Fruit fly (Drosophila melanogaster): ENCODE data around the gene Fkbp39.

Fkbp39 gene

DNA sequence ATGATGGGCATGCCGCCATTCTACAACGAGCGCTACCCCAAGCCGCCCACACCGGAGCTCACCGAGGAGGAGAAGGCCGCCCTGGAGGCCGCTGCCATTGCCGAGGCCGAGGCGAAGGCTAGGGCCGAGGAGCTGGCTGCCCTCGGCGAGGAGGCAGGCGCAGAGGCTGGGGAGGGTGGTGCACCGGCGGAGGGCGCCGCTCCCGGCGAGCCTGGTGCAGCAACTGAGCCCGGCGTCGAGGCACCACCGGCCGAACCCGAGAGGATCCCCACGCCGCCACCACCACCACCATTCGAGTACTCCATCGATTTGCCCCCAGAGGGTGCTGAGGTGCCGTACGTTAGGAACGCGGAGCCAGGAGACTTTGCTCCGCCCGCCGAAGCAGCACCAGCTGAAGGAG is 27.7 kb downstream of the Fkbp39 start (continued):
- TF ChIP-seq CG42726 (GFP tag; IDR thresholded peaks at IDR 0.05; ENCODE audit: partially characterized antibody) (peak; percentile 23; the same call in 1 of the 2 replicates), Oaz (GFP tag; IDR thresholded peaks at IDR 0.05) (no peak), CG11560 (tag; IDR thresholded peaks at IDR 0.05) (0 out of 3 replicates have a peak, but pooled peaks have one; percentile 35), sens (GFP tag) (peak; percentile 22), CG33213 (GFP tag; optimal IDR thresholded peaks at IDR 0.05) (no peak), tna (GFP tag; IDR thresholded peaks at IDR 0.05; ENCODE audit: partially characterized antibody) (no peak), vvl (GFP tag; IDR thresholded peaks at IDR 0.05) (0 out of 2 replicates have a peak, but pooled peaks have one; percentile 12), Hr39 (optimal IDR thresholded peaks at IDR 0.05) (peak; percentile 16), Poxn (GFP tag; IDR thresholded peaks at IDR 0.05) (no peak), sob (GFP tag; IDR thresholded peaks at IDR 0.05) (no peak; the same call in 1 of the 2 replicates), CG2120 (GFP tag; optimal IDR thresholded peaks at IDR 0.05) (no peak), CG10543 (GFP tag; optimal IDR thresholded peaks at IDR 0.05) (peak; percentile 6)

DNA sequence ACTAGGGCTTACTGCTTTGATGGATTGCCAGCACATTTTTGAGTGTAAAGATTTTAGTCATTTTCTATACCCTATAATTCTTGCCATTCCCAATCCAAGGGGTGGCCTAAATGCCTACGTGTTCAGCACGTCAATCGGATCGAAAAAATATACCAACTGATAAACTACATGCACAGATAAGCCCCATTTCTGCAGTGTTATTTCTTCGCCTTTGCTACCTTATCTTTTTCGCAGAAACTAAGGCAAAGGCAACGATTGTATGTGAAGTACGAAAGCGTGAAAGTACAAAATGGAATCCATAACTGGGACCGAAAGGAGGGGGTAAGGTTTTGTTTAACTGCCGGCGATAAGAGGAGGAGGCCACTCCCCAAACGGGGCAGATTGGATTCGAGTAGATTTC is 35.0 kb downstream of the Fkbp39 start:
- peak; percentile 67 for TF ChIP-seq exex (tag; optimal IDR thresholded peaks at IDR 0.05)
- TF ChIP-seq wdn (GFP tag; IDR thresholded peaks at IDR 0.05) = 0 out of 2 replicates have a peak, but pooled peaks have one; percentile 8
- TF ChIP-seq GATAe (GFP tag; conservative IDR thresholded peaks at IDR 0.05) = peak; percentile 42; the same call in 1 of the 2 replicates
- peak; percentile 15 for TF ChIP-seq mirr (GFP tag; optimal IDR thresholded peaks at IDR 0.05)
- no peak for TF ChIP-seq lilli (GFP tag; optimal IDR thresholded peaks at IDR 0.05)
- TF ChIP-seq CG13287 (GFP tag; IDR thresholded peaks at IDR 0.05; ENCODE audit: partially characterized antibody) = 0 out of 2 replicates have a peak, but pooled peaks have one; percentile 14
- TF ChIP-seq sug (tag; optimal IDR thresholded peaks at IDR 0.05) = peak; percentile 70
- TF ChIP-seq chinmo (GFP tag; IDR thresholded peaks at IDR 0.05; ENCODE audit: partially characterized antibody) = peak; percentile 87; the same call in 3 of the 4 replicates
- peak in 1 of 2 experiments; percentile 2 for TF ChIP-seq eve (GFP tag; optimal IDR thresholded peaks at IDR 0.05)
- TF ChIP-seq CG8388 (GFP tag; optimal IDR thresholded peaks at IDR 0.05) = no peak
- no peak for TF ChIP-seq Xrp1 (GFP tag; IDR thresholded peaks at IDR 0.05)
- peak; percentile 13 for TF ChIP-seq Fer1 (GFP tag; optimal IDR thresholded peaks at IDR 0.05)
- peak; percentile 12 for TF ChIP-seq cwo (GFP tag; optimal IDR thresholded peaks at IDR 0.05)
- no peak for TF ChIP-seq CG18476 (GFP tag; optimal IDR thresholded peaks at IDR 0.05)
- TF ChIP-seq CG10431 (GFP tag; optimal IDR thresholded peaks at IDR 0.05) = no peak
- peak; percentile 27 for TF ChIP-seq grn (GFP tag; optimal IDR thresholded peaks at IDR 0.05)
- peak; percentile 17 for TF ChIP-seq D19B (GFP tag; optimal IDR thresholded peaks at IDR 0.05)
- TF ChIP-seq CG34376 (GFP tag; optimal IDR thresholded peaks at IDR 0.05) = peak; percentile 44
- peak; percentile 5; the same call in 1 of the 2 replicates for TF ChIP-seq CG32532 (GFP tag; IDR thresholded peaks at IDR 0.05)
- TF ChIP-seq Med (GFP tag) = peak; percentile 64
- peak; percentile 46 for TF ChIP-seq lab (GFP tag; optimal IDR thresholded peaks at IDR 0.05)

DNA sequence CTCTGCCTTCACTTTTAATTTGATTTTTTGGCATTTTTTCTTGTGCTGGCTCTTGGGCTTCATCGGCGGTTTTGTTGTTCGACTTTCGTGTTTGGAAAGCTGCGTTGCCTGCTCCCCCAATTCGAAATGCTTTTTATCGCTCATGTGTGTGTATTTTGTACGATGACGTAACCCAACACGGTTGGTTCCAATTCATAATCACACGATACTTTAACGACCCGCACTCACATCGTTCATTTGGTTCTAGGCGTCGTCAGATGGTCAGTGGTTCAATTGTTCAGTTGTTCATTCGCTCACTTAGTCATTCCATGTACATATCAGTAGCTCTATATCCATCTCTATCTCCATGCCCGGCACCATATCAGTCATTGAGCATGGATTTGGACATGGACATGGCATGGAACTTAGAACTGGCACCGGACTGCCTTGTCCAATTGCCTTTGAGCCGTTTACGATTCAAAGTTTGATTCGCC is 39.0 kb downstream of the Fkbp39 start:
- no peak for TF ChIP-seq ttk (GFP tag; IDR thresholded peaks at IDR 0.05)
- peak; percentile 15 for TF ChIP-seq CG30403 (GFP tag; optimal IDR thresholded peaks at IDR 0.05)
- peak; percentile 3; the same call in 1 of the 3 replicates for TF ChIP-seq row (GFP tag; IDR thresholded peaks at IDR 0.05)
- TF ChIP-seq TFAM (GFP tag; optimal IDR thresholded peaks at IDR 0.05) = no peak
- no peak for TF ChIP-seq CG11456 (GFP tag; IDR thresholded peaks at IDR 0.05)
- no peak for TF ChIP-seq Oli (tag; optimal IDR thresholded peaks at IDR 0.05)
- peak in 1 of 2 experiments; percentile 88 for TF ChIP-seq Pdp1 (GFP tag; optimal IDR thresholded peaks at IDR 0.05)
- TF ChIP-seq chinmo (GFP tag; IDR thresholded peaks at IDR 0.05; ENCODE audit: partially characterized antibody) = 0 out of 4 replicates have a peak, but pooled peaks have one; percentile 4
- TF ChIP-seq CG15514 (GFP tag; optimal IDR thresholded peaks at IDR 0.05) = peak; percentile 73
- peak; percentile 59 for TF ChIP-seq mirr (GFP tag; optimal IDR thresholded peaks at IDR 0.05)
- TF ChIP-seq CG8281 (tag; optimal IDR thresholded peaks at IDR 0.05) = peak; percentile 100
- peak; percentile 37 for TF ChIP-seq CG13894 (tag; optimal IDR thresholded peaks at IDR 0.05)
- TF ChIP-seq ro (GFP tag; IDR thresholded peaks at IDR 0.05) = no peak
- 0 out of 3 replicates have a peak, but pooled peaks have one; percentile 12 for TF ChIP-seq ken (GFP tag; IDR thresholded peaks at IDR 0.05)
- TF ChIP-seq sens (GFP tag) = peak; percentile 37
- peak; percentile 24; the same call in 1 of the 2 replicates for TF ChIP-seq bbx (GFP tag; IDR thresholded peaks at IDR 0.05; ENCODE audit: partially characterized antibody)
- no peak for TF ChIP-seq nerfin-1 (tag; optimal IDR thresholded peaks at IDR 0.05)
- no peak for TF ChIP-seq CG7271 (tag; optimal IDR thresholded peaks at IDR 0.05)

Measured in whole organism, embryonic.